Worm (Caenorhabditis elegans): ENCODE data around the gene ser-2.

The ser-2 gene

ce11 chrX:15242726-15243125 is 60.0 kb downstream of the ser-2 start:
- TF ChIP-seq nhr-23 (tag; optimal IDR thresholded peaks at IDR 0.05) (no peak), lin-39 (tag; optimal IDR thresholded peaks at IDR 0.05) (no peak), mbf-1 (tag; optimal IDR thresholded peaks at IDR 0.05) (no peak), nhr-77 (tag; optimal IDR thresholded peaks at IDR 0.05) (no peak), zag-1 (tag; optimal IDR thresholded peaks at IDR 0.05) (no peak), alr-1 (tag; optimal IDR thresholded peaks at IDR 0.05) (no peak), nhr-25 (tag; optimal IDR thresholded peaks at IDR 0.05) (no peak), snpc-4 (tag; optimal IDR thresholded peaks at IDR 0.05) (no peak)

- TF ChIP-seq sma-3 (GFP tag; optimal IDR thresholded peaks at IDR 0.05), result no peak
- no peak for TF ChIP-seq zag-1 (tag; optimal IDR thresholded peaks at IDR 0.05)
- TF ChIP-seq blmp-1 (tag; optimal IDR thresholded peaks at IDR 0.05; ENCODE audit: insufficient read depth), result no peak
- no peak for TF ChIP-seq ceh-82 (tag; optimal IDR thresholded peaks at IDR 0.05)
- no peak for TF ChIP-seq nhr-77 (tag; optimal IDR thresholded peaks at IDR 0.05)
- TF ChIP-seq unc-62 (GFP tag; optimal IDR thresholded peaks at IDR 0.05), result no peak
- no peak for TF ChIP-seq fos-1 (tag; optimal IDR thresholded peaks at IDR 0.05)
- TF ChIP-seq unc-39 (tag; optimal IDR thresholded peaks at IDR 0.05), result no peak
- TF ChIP-seq nhr-6 (tag; optimal IDR thresholded peaks at IDR 0.05), result no peak
- TF ChIP-seq nhr-10 (tag; optimal IDR thresholded peaks at IDR 0.05), result no peak
- no peak for TF ChIP-seq elt-3 (tag; optimal IDR thresholded peaks at IDR 0.05)
- TF ChIP-seq mab-5 (tag; optimal IDR thresholded peaks at IDR 0.05), result no peak
- no peak for TF ChIP-seq mdl-1 (tag; optimal IDR thresholded peaks at IDR 0.05)
- no peak for TF ChIP-seq nhr-12 (tag; optimal IDR thresholded peaks at IDR 0.05)
- no peak for TF ChIP-seq ztf-11 (tag; optimal IDR thresholded peaks at IDR 0.05)
- no peak for TF ChIP-seq unc-55 (GFP tag; optimal IDR thresholded peaks at IDR 0.05)
Measured at ce11 chrX:15241169-15241568, 61.6 kb downstream of the ser-2 start.

Data from whole organism, L2 larva.